Fruit fly (Drosophila melanogaster): ENCODE data around the gene olf413.

olf413 gene

dm6 chr3L:22094308-22094866 lies 41.5 kb upstream of the olf413 start:
- TF ChIP-seq CG10267 (tag; optimal IDR thresholded peaks at IDR 0.05) (peak; percentile 35), Neu2 (GFP tag; optimal IDR thresholded peaks at IDR 0.05; ENCODE audit: borderline replicate concordance) (peak; percentile 91), Dek (tag; optimal IDR thresholded peaks at IDR 0.05) (no peak), mam (GFP tag; optimal IDR thresholded peaks at IDR 0.05) (no peak), nerfin-1 (tag; optimal IDR thresholded peaks at IDR 0.05) (peak; percentile 60), CG34224 (GFP tag; IDR thresholded peaks at IDR 0.05; ENCODE audit: partially characterized antibody) (no peak), CG6791 (GFP tag; IDR thresholded peaks at IDR 0.05; ENCODE audit: partially characterized antibody) (peak; percentile 23; the same call in 1 of the 3 replicates), amos (GFP tag; IDR thresholded peaks at IDR 0.05; ENCODE audit: partially characterized antibody) (peak; percentile 18; the same call in 1 of the 2 replicates), CG4404 (GFP tag; IDR thresholded peaks at IDR 0.05) (no peak), stwl (tag; optimal IDR thresholded peaks at IDR 0.05) (peak; percentile 96), CG13894 (tag; optimal IDR thresholded peaks at IDR 0.05) (no peak), zen2 (GFP tag; IDR thresholded peaks at IDR 0.05; ENCODE audit: partially characterized antibody) (no peak), cwo (GFP tag; optimal IDR thresholded peaks at IDR 0.05) (no peak), sens (GFP tag) (peak; percentile 45), zen (tag; optimal IDR thresholded peaks at IDR 0.05) (peak; percentile 66), CG11456 (GFP tag; IDR thresholded peaks at IDR 0.05) (no peak), schlank (tag; optimal IDR thresholded peaks at IDR 0.05) (no peak), D19A (tag; optimal IDR thresholded peaks at IDR 0.05) (peak; percentile 3), Fer2 (tag; optimal IDR thresholded peaks at IDR 0.05) (no peak)

dm6 chr3L:22106704-22107103 lies 29.2 kb upstream of the olf413 start:
- no peak for TF ChIP-seq Mrtf (GFP tag; IDR thresholded peaks at IDR 0.05)
- TF ChIP-seq CG2116 (GFP tag; optimal IDR thresholded peaks at IDR 0.05) = no peak
- TF ChIP-seq Hr3 (GFP tag; optimal IDR thresholded peaks at IDR 0.05) = no peak
- TF ChIP-seq CoRest (tag; optimal IDR thresholded peaks at IDR 0.05) = no peak
- no peak for TF ChIP-seq ERR (GFP tag; optimal IDR thresholded peaks at IDR 0.05)
- no peak for TF ChIP-seq pho (GFP tag; optimal IDR thresholded peaks at IDR 0.05)
- TF ChIP-seq PHDP (tag; optimal IDR thresholded peaks at IDR 0.05) = no peak
- TF ChIP-seq CG7987 (GFP tag; optimal IDR thresholded peaks at IDR 0.05) = no peak
- TF ChIP-seq z (GFP tag; IDR thresholded peaks at IDR 0.05) = no peak
- no peak for TF ChIP-seq CG11093 (GFP tag; IDR thresholded peaks at IDR 0.05)
- TF ChIP-seq CG15073 (GFP tag; optimal IDR thresholded peaks at IDR 0.05) = no peak
- no peak for TF ChIP-seq CG13287 (GFP tag; IDR thresholded peaks at IDR 0.05; ENCODE audit: partially characterized antibody)
- no peak for TF ChIP-seq ap (GFP tag; IDR thresholded peaks at IDR 0.05)
- no peak for TF ChIP-seq wek (GFP tag; optimal IDR thresholded peaks at IDR 0.05)
- TF ChIP-seq prd (optimal IDR thresholded peaks at IDR 0.05) = no peak
- TF ChIP-seq prd (GFP tag; IDR thresholded peaks at IDR 0.05) = no peak
- no peak for TF ChIP-seq bab2 (GFP tag; optimal IDR thresholded peaks at IDR 0.05)

dm6 chr3L:22109903-22110302 lies 26.0 kb upstream of the olf413 start:
- TF ChIP-seq sens (GFP tag) (peak; percentile 69), CG16863 (GFP tag; optimal IDR thresholded peaks at IDR 0.05) (no peak), chn (GFP tag; optimal IDR thresholded peaks at IDR 0.05) (no peak), CG11504 (tag; optimal IDR thresholded peaks at IDR 0.05) (peak; percentile 4), CG17361 (GFP tag; IDR thresholded peaks at IDR 0.05) (0 out of 3 replicates have a peak, but pooled peaks have one; percentile 19), CG7357 (GFP tag; IDR thresholded peaks at IDR 0.05) (no peak), chif (GFP tag; optimal IDR thresholded peaks at IDR 0.05) (no peak), pho (GFP tag; optimal IDR thresholded peaks at IDR 0.05) (no peak), CG2678 (tag; optimal IDR thresholded peaks at IDR 0.05) (peak; percentile 2), CG14014 (GFP tag; IDR thresholded peaks at IDR 0.05) (no peak), Hr51 (GFP tag; optimal IDR thresholded peaks at IDR 0.05) (no peak), CG7556 (GFP tag; optimal IDR thresholded peaks at IDR 0.05) (peak; percentile 6), Meics (GFP tag; optimal IDR thresholded peaks at IDR 0.05) (peak; percentile 22), CG11560 (tag; IDR thresholded peaks at IDR 0.05) (no peak), gem (tag; optimal IDR thresholded peaks at IDR 0.05) (peak; percentile 12), Oaz (GFP tag; IDR thresholded peaks at IDR 0.05) (no peak)
